Worm (Caenorhabditis elegans): ENCODE results near the gene Y67D8C.22.

DNA sequence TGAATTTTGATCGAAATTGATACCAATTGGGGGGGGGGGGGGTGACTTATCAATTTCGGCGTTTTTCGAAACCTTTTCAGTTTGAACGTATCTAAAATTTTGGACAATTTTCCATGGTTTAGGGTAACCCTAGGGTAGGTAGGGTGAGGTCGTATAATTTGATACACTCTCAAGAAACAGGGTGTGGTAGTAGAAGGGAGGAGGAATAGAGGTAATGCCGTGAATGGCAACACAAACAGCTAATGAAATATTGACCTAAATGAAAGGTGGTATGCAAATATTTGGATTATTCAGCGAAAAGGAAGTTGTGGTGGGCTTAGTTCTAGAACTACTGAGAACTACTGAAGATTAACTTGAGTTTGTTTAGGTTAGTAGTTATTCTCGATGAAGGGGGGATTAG lies 16.9 kb upstream of the Y67D8C.22 start:
- TF ChIP-seq unc-62 (GFP tag; optimal IDR thresholded peaks at IDR 0.05) (no peak), attf-5 (GFP tag; optimal IDR thresholded peaks at IDR 0.05) (no peak), ztf-18 (tag; optimal IDR thresholded peaks at IDR 0.05) (no peak), ekl-4 (GFP tag; IDR thresholded peaks at IDR 0.05) (no peak), ama-1 (optimal IDR thresholded peaks at IDR 0.05) (no peak), ama-1 (GFP tag; optimal IDR thresholded peaks at IDR 0.05) (no peak), attf-6 (GFP tag; IDR thresholded peaks at IDR 0.05) (no peak)
